Fruit fly (Drosophila melanogaster): Measurements from ENCODE around the gene CG14151.
A peak's percentile ranks its signal among the peaks of the same experiment; 100 is the strongest.

CG14151 gene

dm6 chr3L:10665433-10666150, 37.3 kb upstream of the CG14151 start (continued):
- TF ChIP-seq CG6808 (GFP tag; optimal IDR thresholded peaks at IDR 0.05), result peak; percentile 99
- peak; percentile 99 for TF ChIP-seq fd59A (GFP tag; optimal IDR thresholded peaks at IDR 0.05)
- TF ChIP-seq ss (GFP tag; optimal IDR thresholded peaks at IDR 0.05), result peak; percentile 99
- TF ChIP-seq OdsH (GFP tag; optimal IDR thresholded peaks at IDR 0.05), result peak; percentile 98
- peak; percentile 98 for TF ChIP-seq Eip75B (GFP tag; optimal IDR thresholded peaks at IDR 0.05)
- peak; percentile 96 for TF ChIP-seq CG7368 (GFP tag; optimal IDR thresholded peaks at IDR 0.05)
- peak; percentile 98 for TF ChIP-seq Met (GFP tag; optimal IDR thresholded peaks at IDR 0.05)
- TF ChIP-seq CG31627 (GFP tag; optimal IDR thresholded peaks at IDR 0.05), result peak; percentile 95
- peak; percentile 93 for TF ChIP-seq dac (GFP tag; optimal IDR thresholded peaks at IDR 0.05)
- peak; percentile 88 for TF ChIP-seq fkh (GFP tag; optimal IDR thresholded peaks at IDR 0.05)
- peak; percentile 99 for TF ChIP-seq CG8119 (GFP tag; IDR thresholded peaks at IDR 0.05)
- peak; percentile 93 for TF ChIP-seq Sox102F (GFP tag; optimal IDR thresholded peaks at IDR 0.05)
- peak; percentile 98 for TF ChIP-seq Hr4 (GFP tag; optimal IDR thresholded peaks at IDR 0.05)
- peak; percentile 98 for TF ChIP-seq CG11762 (GFP tag; optimal IDR thresholded peaks at IDR 0.05; ENCODE audit: insufficient read depth)
- TF ChIP-seq cyc (GFP tag; optimal IDR thresholded peaks at IDR 0.05), result peak; percentile 96
- peak; percentile 97 for TF ChIP-seq Eip93F (GFP tag; optimal IDR thresholded peaks at IDR 0.05)
- peak; percentile 99 for TF ChIP-seq CG34406 (GFP tag; optimal IDR thresholded peaks at IDR 0.05)
- TF ChIP-seq CG6792 (GFP tag; optimal IDR thresholded peaks at IDR 0.05), result peak; percentile 99
- peak; percentile 98 for TF ChIP-seq achi (GFP tag; optimal IDR thresholded peaks at IDR 0.05)
- peak; percentile 98 for TF ChIP-seq CG10631 (GFP tag; optimal IDR thresholded peaks at IDR 0.05)
- TF ChIP-seq lz (GFP tag; optimal IDR thresholded peaks at IDR 0.05), result peak; percentile 98
- peak; percentile 94 for TF ChIP-seq Gug (GFP tag; IDR thresholded peaks at IDR 0.05)
- peak; percentile 99 for TF ChIP-seq CG3032 (tag; optimal IDR thresholded peaks at IDR 0.05)
- peak; percentile 99 for TF ChIP-seq Ets96B (tag; optimal IDR thresholded peaks at IDR 0.05)
- peak; percentile 99 for TF ChIP-seq topi (GFP tag; optimal IDR thresholded peaks at IDR 0.05)
- TF ChIP-seq CG4318 (GFP tag; optimal IDR thresholded peaks at IDR 0.05), result peak; percentile 98
- peak; percentile 98 for TF ChIP-seq Smox (GFP tag; optimal IDR thresholded peaks at IDR 0.05)
- TF ChIP-seq svp (GFP tag), result peak; percentile 99
- peak; percentile 99 for TF ChIP-seq esn (GFP tag; optimal IDR thresholded peaks at IDR 0.05)
- TF ChIP-seq acj6 (GFP tag; optimal IDR thresholded peaks at IDR 0.05), result peak; percentile 99
- TF ChIP-seq salr (GFP tag; optimal IDR thresholded peaks at IDR 0.05), result peak; percentile 92 to 99

- peak; percentile 66 for TF ChIP-seq Sox14 (GFP tag; optimal IDR thresholded peaks at IDR 0.05)
- TF ChIP-seq svp (GFP tag), result no peak
- TF ChIP-seq CG11294 (GFP tag; IDR thresholded peaks at IDR 0.05), result no peak
- peak; percentile 27 for TF ChIP-seq CG9139 (GFP tag; optimal IDR thresholded peaks at IDR 0.05)
- no peak for TF ChIP-seq fd59A (GFP tag; optimal IDR thresholded peaks at IDR 0.05)
- peak; percentile 17 for TF ChIP-seq CG34406 (GFP tag; optimal IDR thresholded peaks at IDR 0.05)
- no peak for TF ChIP-seq spab (GFP tag; optimal IDR thresholded peaks at IDR 0.05)
- TF ChIP-seq CG7368 (GFP tag; optimal IDR thresholded peaks at IDR 0.05), result peak; percentile 23
- TF ChIP-seq Hr38 (GFP tag; optimal IDR thresholded peaks at IDR 0.05), result no peak
- no peak for TF ChIP-seq CG31627 (GFP tag; optimal IDR thresholded peaks at IDR 0.05)
- peak; percentile 56 for TF ChIP-seq net (GFP tag; optimal IDR thresholded peaks at IDR 0.05)
- TF ChIP-seq CG6276 (GFP tag; optimal IDR thresholded peaks at IDR 0.05), result peak; percentile 32
- peak; percentile 60 for TF ChIP-seq dsx (GFP tag; optimal IDR thresholded peaks at IDR 0.05; ENCODE audit: poor library complexity, severe bottlenecking)
- peak; percentile 60 for TF ChIP-seq vri (GFP tag; optimal IDR thresholded peaks at IDR 0.05)
- peak; percentile 4 for TF ChIP-seq achi (GFP tag; optimal IDR thresholded peaks at IDR 0.05)
- TF ChIP-seq CG11902 (GFP tag; optimal IDR thresholded peaks at IDR 0.05), result no peak
- peak; percentile 54 for TF ChIP-seq topi (GFP tag; optimal IDR thresholded peaks at IDR 0.05)
- TF ChIP-seq Sox102F (GFP tag; optimal IDR thresholded peaks at IDR 0.05), result peak; percentile 49
- TF ChIP-seq CG10631 (GFP tag; optimal IDR thresholded peaks at IDR 0.05), result no peak
- peak; percentile 34 for TF ChIP-seq OdsH (GFP tag; optimal IDR thresholded peaks at IDR 0.05)
- no peak for TF ChIP-seq CG11762 (GFP tag; optimal IDR thresholded peaks at IDR 0.05; ENCODE audit: insufficient read depth)
- peak; percentile 13 for TF ChIP-seq CG8632 (GFP tag; optimal IDR thresholded peaks at IDR 0.05)
- TF ChIP-seq pdm3 (GFP tag; optimal IDR thresholded peaks at IDR 0.05), result peak; percentile 23
- peak; percentile 53 to 66 for TF ChIP-seq ss (GFP tag; optimal IDR thresholded peaks at IDR 0.05)
- TF ChIP-seq fkh (GFP tag; optimal IDR thresholded peaks at IDR 0.05), result peak; percentile 96
- no peak for TF ChIP-seq CG8319 (GFP tag; optimal IDR thresholded peaks at IDR 0.05)
- no peak for TF ChIP-seq CG10669 (GFP tag; optimal IDR thresholded peaks at IDR 0.05)
- peak; percentile 86 for TF ChIP-seq Eip78C (GFP tag)
- TF ChIP-seq eg (GFP tag; IDR thresholded peaks at IDR 0.05), result peak; percentile 81
- TF ChIP-seq Smox (GFP tag; optimal IDR thresholded peaks at IDR 0.05), result peak; percentile 28
- TF ChIP-seq esn (GFP tag; optimal IDR thresholded peaks at IDR 0.05), result peak; percentile 24
Measured at dm6 chr3L:10664511-10665062, 36.3 kb upstream of the CG14151 start, which contains the start of gene simj. TSS of gene simj (plus strand) at chr3L:10664739.

Measured in whole organism, prepupa.